Worm (Caenorhabditis elegans) whole organism, early embryonic: Measurements from ENCODE around the gene sdz-8.

Experiments used
- B0310.2 ChIP-seq: sonication (generic microtip); optimal IDR thresholded peaks from 2 replicates; lab custom pipeline; 2016; ENCODE audit warnings: mild to moderate bottlenecking, missing genetic modification characterization, missing compliant biosample characterization
- aly-1 ChIP-seq: sonication (generic microtip); optimal IDR thresholded peaks from 2 replicates; lab custom pipeline; 2016; ENCODE audit warnings: missing genetic modification characterization, missing compliant biosample characterization
- ama-1 ChIP-seq: fragments of 150-350 bp; optimal IDR thresholded peaks from 2 replicates; lab custom pipeline; 2014
- ets-7 ChIP-seq: sonication (generic microtip); optimal IDR thresholded peaks from 2 replicates; lab custom pipeline; 2016; ENCODE audit warnings: missing genotype, missing genetic modification characterization, missing compliant biosample characterization
- flt-1 ChIP-seq: fragments of 200-800 bp; sonication (Bioruptor generic); IDR thresholded peaks from 2 replicates; pipeline ENCODE4 v1.3.6; 2022; ENCODE audit warnings: missing genetic modification characterization, missing compliant biosample characterization
- hmbx-1 ChIP-seq: sonication (generic microtip); optimal IDR thresholded peaks from 2 replicates; lab custom pipeline; 2016; ENCODE audit warnings: mild to moderate bottlenecking, missing genetic modification characterization, missing compliant biosample characterization
- pes-1 ChIP-seq: fragments of 200-800 bp; sonication (Bioruptor generic); IDR thresholded peaks from 2 replicates; pipeline ENCODE4 v1.3.6; 2022; ENCODE audit warnings: missing genetic modification reagents, missing genetic modification characterization, missing compliant biosample characterization
- scrt-1 ChIP-seq: fragments of 200-800 bp; sonication (Bioruptor generic); IDR thresholded peaks from 2 replicates; pipeline ENCODE4 v1.3.6; 2022; ENCODE audit warnings: missing genetic modification characterization, missing compliant biosample characterization
- sea-1 ChIP-seq: fragments of 200-800 bp; sonication (Bioruptor generic); conservative IDR thresholded peaks from 2 replicates; pipeline ENCODE4 v1.3.6; 2022; ENCODE audit warnings: missing genetic modification characterization, missing compliant biosample characterization
- tbx-11 ChIP-seq: fragments of 200-800 bp; sonication (Bioruptor generic); IDR thresholded peaks from 2 replicates; pipeline ENCODE4 v1.3.6; 2022; ENCODE audit warnings: missing genetic modification characterization, missing compliant biosample characterization
- tbx-37 ChIP-seq: fragments of 200-800 bp; sonication (Bioruptor generic); conservative IDR thresholded peaks from 2 replicates; pipeline ENCODE4 v1.3.6; 2022; ENCODE audit warnings: missing genetic modification reagents, missing genetic modification characterization, missing compliant biosample characterization
- tra-4 ChIP-seq: sonication (generic microtip); optimal IDR thresholded peaks from 2 replicates; lab custom pipeline; 2017; ENCODE audit warnings: missing genetic modification characterization, missing compliant biosample characterization

- TF ChIP-seq sea-1 (GFP tag; lab: Robert Waterston, UW) (no peak), tbx-11 (no peak), tra-4 (tag; lab: Kevin White, UChicago) (no peak), tbx-37 (GFP tag; lab: Robert Waterston, UW) (no peak), flt-1 (GFP tag; lab: Robert Waterston, UW) (no peak), B0310.2 (tag; lab: Kevin White, UChicago) (no peak), ama-1 (lab: Kevin White, UChicago) (no peak), hmbx-1 (tag; lab: Kevin White, UChicago) (no peak), pes-1 (GFP tag; lab: Robert Waterston, UW) (no peak), aly-1 (tag; lab: Kevin White, UChicago) (no peak), scrt-1 (GFP tag; lab: Robert Waterston, UW) (no peak), ets-7 (tag; lab: Kevin White, UChicago) (no peak)
Observed at ce11 chrV:11479406-11479805, 36.6 kb downstream of the sdz-8 start, which contains the start of gene T11F9.22.
